Fruit fly (Drosophila melanogaster): ENCODE data around the gene CG17328.

CG17328 gene

DNA sequence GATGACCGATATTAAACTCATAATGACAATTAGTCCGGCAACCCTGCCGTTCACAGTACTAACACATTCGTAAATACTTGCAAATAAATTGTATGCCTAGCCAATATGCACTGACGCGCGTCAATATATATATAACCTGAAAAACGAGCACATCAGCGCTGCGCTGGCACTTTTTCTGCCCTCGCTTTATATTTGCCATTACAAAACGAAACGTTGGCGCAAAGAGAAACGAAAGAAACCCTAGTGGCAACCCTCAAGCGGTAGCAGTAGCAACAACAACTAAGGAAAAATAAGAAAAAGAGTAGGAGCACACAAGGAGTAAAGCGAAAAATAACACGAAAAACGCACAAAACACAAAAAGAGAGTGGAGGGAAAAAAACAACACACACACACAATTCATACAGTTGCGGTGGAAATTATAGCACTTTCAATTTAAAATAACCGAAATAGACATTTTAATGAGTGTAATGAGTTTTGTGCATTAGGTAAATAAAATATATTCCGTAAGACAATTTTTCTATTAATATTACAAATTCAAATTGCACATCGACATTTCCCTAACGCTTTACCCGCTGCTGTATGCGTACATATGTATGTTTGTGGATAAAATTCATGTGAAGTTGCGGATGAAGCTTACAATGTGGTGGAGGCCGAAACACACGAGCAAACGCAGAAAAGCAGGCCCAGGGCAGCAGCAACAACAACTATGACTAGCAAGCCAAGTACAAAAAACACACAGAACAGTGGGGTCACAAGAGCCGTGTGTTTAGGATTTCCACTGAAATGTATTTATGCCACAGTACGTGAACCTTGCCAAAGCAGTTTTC is 51.2 kb downstream of the CG17328 start:
- TF ChIP-seq CG8478 (optimal IDR thresholded peaks at IDR 0.05), result no peak
- TF ChIP-seq psq (optimal IDR thresholded peaks at IDR 0.05), result peak; percentile 75
